Fruit fly (Drosophila melanogaster): ENCODE measurements around the gene CG42762.
A peak's percentile ranks its signal among the peaks of the same experiment; 100 is the strongest.

Gene CG42762

DNA sequence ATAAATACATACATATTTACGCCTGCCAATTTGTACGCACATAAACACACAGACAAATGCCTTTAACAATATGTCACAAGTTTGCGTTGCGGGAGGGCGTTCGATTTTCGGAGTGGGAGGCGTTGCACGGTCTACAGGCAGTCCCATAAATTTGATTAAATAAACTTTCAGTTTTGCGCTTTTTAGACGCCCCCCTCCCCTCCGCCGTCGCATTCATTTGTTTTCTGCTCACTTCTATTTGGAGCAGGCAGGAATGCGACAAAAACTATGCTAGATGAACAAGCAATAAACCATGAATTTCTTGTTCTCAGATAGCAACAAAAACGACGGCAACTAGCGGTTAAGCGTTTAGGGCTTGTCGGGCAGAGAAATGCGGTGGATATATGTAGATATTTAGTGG, 44.8 kb downstream of the CG42762 start:
- TF ChIP-seq ro (GFP tag; IDR thresholded peaks at IDR 0.05) (no peak), crol (GFP tag; IDR thresholded peaks at IDR 0.05) (peak; percentile 28; the same call in 1 of the 2 replicates), CG14860 (GFP tag; IDR thresholded peaks at IDR 0.05; ENCODE audit: partially characterized antibody) (no peak), sr (GFP tag; IDR thresholded peaks at IDR 0.05) (0 out of 3 replicates have a peak, but pooled peaks have one; percentile 3), HLH4C (GFP tag; IDR thresholded peaks at IDR 0.05; ENCODE audit: partially characterized antibody) (no peak), Mad (GFP tag; optimal IDR thresholded peaks at IDR 0.05) (no peak), CG12769 (tag; optimal IDR thresholded peaks at IDR 0.05) (peak; percentile 73), Nf-YA (GFP tag; IDR thresholded peaks at IDR 0.05) (0 out of 2 replicates have a peak, but pooled peaks have one; percentile 7), sd (tag; optimal IDR thresholded peaks at IDR 0.05) (peak; percentile 95), Rfx (GFP tag; IDR thresholded peaks at IDR 0.05) (0 out of 2 replicates have a peak, but pooled peaks have one; percentile 10), CG32772 (GFP tag; IDR thresholded peaks at IDR 0.05) (no peak), CG12391 (tag; optimal IDR thresholded peaks at IDR 0.05) (no peak), C15 (GFP tag; IDR thresholded peaks at IDR 0.05) (no peak), Hsf (GFP tag; optimal IDR thresholded peaks at IDR 0.05) (no peak), sug (tag; optimal IDR thresholded peaks at IDR 0.05) (peak; percentile 60), Dbx (GFP tag; IDR thresholded peaks at IDR 0.05) (peak; percentile 34; the same call in 1 of the 3 replicates), PHDP (tag; optimal IDR thresholded peaks at IDR 0.05) (no peak), CG12659 (GFP tag; optimal IDR thresholded peaks at IDR 0.05) (no peak), Atf6 (GFP tag; IDR thresholded peaks at IDR 0.05) (no peak), chinmo (GFP tag; IDR thresholded peaks at IDR 0.05; ENCODE audit: partially characterized antibody) (peak; percentile 67; the same call in 1 of the 4 replicates), ci (GFP tag; IDR thresholded peaks at IDR 0.05) (no peak), CG43689 (GFP tag; IDR thresholded peaks at IDR 0.05) (no peak)

DNA sequence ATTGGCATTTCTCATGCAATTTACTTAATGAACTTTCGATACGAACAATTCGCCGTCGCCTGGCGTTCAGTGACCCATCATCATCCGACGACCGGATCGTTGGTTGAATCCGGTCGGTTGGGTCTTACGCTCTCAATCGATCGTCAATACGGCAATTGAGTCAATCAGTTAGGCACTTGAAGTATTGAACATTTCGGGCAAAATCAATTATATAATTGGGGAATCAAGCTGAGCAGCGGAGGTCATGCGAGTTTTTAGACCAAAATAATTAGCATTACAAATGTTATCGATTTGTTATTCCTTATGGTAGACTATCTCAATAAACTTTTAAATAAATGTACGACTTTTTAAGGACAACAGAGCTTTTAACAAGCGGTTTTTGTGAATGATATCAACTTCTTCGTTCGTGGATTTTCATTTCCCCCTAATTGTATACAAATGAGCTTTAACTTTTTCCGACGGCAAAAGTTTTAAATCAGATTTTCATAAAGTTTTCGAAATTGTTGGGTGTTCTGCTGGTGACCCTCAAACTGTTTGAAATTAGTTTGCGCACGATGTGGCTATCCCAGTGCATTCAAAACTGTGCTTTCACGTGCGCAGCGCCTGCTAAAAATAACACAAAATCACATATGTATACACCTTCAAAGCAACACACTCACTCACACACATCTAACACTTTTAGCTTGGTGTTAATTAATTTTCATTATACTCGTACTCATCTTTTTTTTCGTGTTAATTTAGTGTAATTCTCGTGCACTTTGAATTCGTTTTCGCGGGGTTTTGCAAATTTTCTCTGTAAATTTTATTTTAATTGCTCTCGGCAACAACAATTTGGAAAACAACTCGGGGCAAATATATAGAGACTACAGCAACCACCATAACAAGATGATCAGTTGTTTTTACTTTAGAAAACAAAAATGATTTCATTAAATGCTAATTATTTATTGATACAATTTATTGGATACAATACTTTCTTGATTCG, 45.6 kb downstream of the CG42762 start:
- peak; percentile 18 for TF ChIP-seq gem (tag; optimal IDR thresholded peaks at IDR 0.05)
- peak; percentile 30 for TF ChIP-seq Asciz (GFP tag; optimal IDR thresholded peaks at IDR 0.05)
- no peak for TF ChIP-seq dmrt99B (tag; optimal IDR thresholded peaks at IDR 0.05)
- TF ChIP-seq crol (GFP tag; IDR thresholded peaks at IDR 0.05) = no peak
- no peak for TF ChIP-seq ab (GFP tag; optimal IDR thresholded peaks at IDR 0.05)
- no peak for TF ChIP-seq dmrt11E (tag; optimal IDR thresholded peaks at IDR 0.05)
- 0 out of 3 replicates have a peak, but pooled peaks have one; percentile 20 for TF ChIP-seq otp (GFP tag; IDR thresholded peaks at IDR 0.05)
- 0 out of 3 replicates have a peak, but pooled peaks have one; percentile 10 for TF ChIP-seq CG2199 (GFP tag; IDR thresholded peaks at IDR 0.05)
- TF ChIP-seq Hmr (GFP tag; optimal IDR thresholded peaks at IDR 0.05) = no peak
- TF ChIP-seq CG34224 (GFP tag; IDR thresholded peaks at IDR 0.05; ENCODE audit: partially characterized antibody) = no peak
- no peak for TF ChIP-seq CG2678 (tag; optimal IDR thresholded peaks at IDR 0.05)
- TF ChIP-seq Optix (GFP tag; IDR thresholded peaks at IDR 0.05) = no peak
- TF ChIP-seq ems (GFP tag; optimal IDR thresholded peaks at IDR 0.05) = no peak
- no peak for TF ChIP-seq CG2116 (GFP tag; optimal IDR thresholded peaks at IDR 0.05)
- TF ChIP-seq CG7745 (tag; optimal IDR thresholded peaks at IDR 0.05) = peak; percentile 90
- TF ChIP-seq CG17359 (tag; optimal IDR thresholded peaks at IDR 0.05) = no peak
- TF ChIP-seq cwo (GFP tag; optimal IDR thresholded peaks at IDR 0.05) = peak; percentile 89
- TF ChIP-seq CG15011 (GFP tag; optimal IDR thresholded peaks at IDR 0.05) = no peak
- peak; percentile 39 for TF ChIP-seq Med (GFP tag)
- TF ChIP-seq sug (tag; optimal IDR thresholded peaks at IDR 0.05) = no peak
- TF ChIP-seq caup (GFP tag; optimal IDR thresholded peaks at IDR 0.05; ENCODE audit: severe bottlenecking) = no peak
- no peak for TF ChIP-seq Ravus (GFP tag; IDR thresholded peaks at IDR 0.05)
- TF ChIP-seq mirr (GFP tag; optimal IDR thresholded peaks at IDR 0.05) = no peak
- no peak for TF ChIP-seq oc (tag; optimal IDR thresholded peaks at IDR 0.05)
- no peak for TF ChIP-seq sc (optimal IDR thresholded peaks at IDR 0.05)
- TF ChIP-seq sc (GFP tag; optimal IDR thresholded peaks at IDR 0.05) = no peak
- TF ChIP-seq CG12391 (tag; optimal IDR thresholded peaks at IDR 0.05) = peak; percentile 4
- TF ChIP-seq usp (GFP tag; optimal IDR thresholded peaks at IDR 0.05) = no peak
